Worm (Caenorhabditis elegans): ENCODE measurements around the gene nhr-140.

- TF ChIP-seq unc-130 (GFP tag; optimal IDR thresholded peaks at IDR 0.05) (no peak), madf-9 (GFP tag; conservative IDR thresholded peaks at IDR 0.05) (no peak), R02D3.7 (tag; optimal IDR thresholded peaks at IDR 0.05) (no peak), lir-3 (tag; optimal IDR thresholded peaks at IDR 0.05) (no peak), snpc-4 (tag; optimal IDR thresholded peaks at IDR 0.05) (no peak), nhr-42 (GFP tag; IDR thresholded peaks at IDR 0.05) (no peak), F49E8.2 (tag; optimal IDR thresholded peaks at IDR 0.05; ENCODE audit: borderline replicate concordance) (no peak)
These were observed 32.3 kb upstream of the nhr-140 start, which contains the start of gene F20A1.4 for ce11 chrV:7021772-7022171.

Measured in whole organism, L4 larva.